Worm (Caenorhabditis elegans) whole organism, midembryonic: ENCODE data around the gene cisd-1.

Source experiments
- T22C8.4 ChIP-seq: fragments of 200-800 bp; sonication (Bioruptor generic); IDR thresholded peaks from 2 replicates; pipeline ENCODE4 v1.3.6; 2022; ENCODE audit warnings: missing genetic modification characterization, missing compliant biosample characterization
- cog-1 ChIP-seq: sonication (generic microtip); optimal IDR thresholded peaks from 2 replicates; lab custom pipeline; 2016; ENCODE audit warnings: missing genetic modification characterization, missing compliant biosample characterization
- flt-1 ChIP-seq: fragments of 200-800 bp; sonication (Bioruptor generic); IDR thresholded peaks from 2 replicates; pipeline ENCODE4 v1.3.6; 2022; ENCODE audit warnings: missing genetic modification characterization, missing compliant biosample characterization
- klf-2 ChIP-seq: fragments of 200-800 bp; sonication (Bioruptor generic); conservative IDR thresholded peaks from 2 replicates; pipeline ENCODE4 v1.3.6; 2022; ENCODE audit warnings: missing genetic modification reagents, missing genetic modification characterization, missing compliant biosample characterization
- med-1 ChIP-seq: sonication (generic microtip); optimal IDR thresholded peaks from 2 replicates; lab custom pipeline; 2017; ENCODE audit warnings: missing genetic modification characterization, mild to moderate bottlenecking, missing compliant biosample characterization, antibody characterized with exemption, missing genetic modification reagents; ENCODE audit not compliant: insufficient read depth
- ref-1 ChIP-seq: fragments of 200-800 bp; sonication (Bioruptor generic); conservative IDR thresholded peaks from 2 replicates; pipeline ENCODE4 v1.3.6; 2022; ENCODE audit warnings: missing genetic modification reagents, missing genetic modification characterization, missing compliant biosample characterization
- tab-1 ChIP-seq: fragments of 200-800 bp; sonication (Bioruptor generic); IDR thresholded peaks from 2 replicates; pipeline ENCODE4 v1.3.6; 2022; ENCODE audit warnings: missing genetic modification characterization, missing compliant biosample characterization
- ztf-23 ChIP-seq: fragments of 200-800 bp; sonication (Bioruptor generic); IDR thresholded peaks from 2 replicates; pipeline ENCODE4 v1.3.6; 2022; ENCODE audit warnings: missing genetic modification reagents, missing genetic modification characterization, missing compliant biosample characterization
- ztf-29 ChIP-seq: fragments of 200-800 bp; sonication (Bioruptor generic); IDR thresholded peaks from 2 replicates; pipeline ENCODE4 v1.3.6; 2022; ENCODE audit warnings: missing genetic modification reagents, missing genetic modification characterization, missing compliant biosample characterization

cisd-1 gene

ce11 chrII:11455140-11455539 is 14.3 kb downstream of the cisd-1 start:
- TF ChIP-seq tab-1 (GFP tag; lab: Robert Waterston, UW): no peak
- 0 out of 2 replicates have a peak, but pooled peaks have one; percentile 44 for TF ChIP-seq flt-1 (GFP tag; lab: Robert Waterston, UW)

DNA sequence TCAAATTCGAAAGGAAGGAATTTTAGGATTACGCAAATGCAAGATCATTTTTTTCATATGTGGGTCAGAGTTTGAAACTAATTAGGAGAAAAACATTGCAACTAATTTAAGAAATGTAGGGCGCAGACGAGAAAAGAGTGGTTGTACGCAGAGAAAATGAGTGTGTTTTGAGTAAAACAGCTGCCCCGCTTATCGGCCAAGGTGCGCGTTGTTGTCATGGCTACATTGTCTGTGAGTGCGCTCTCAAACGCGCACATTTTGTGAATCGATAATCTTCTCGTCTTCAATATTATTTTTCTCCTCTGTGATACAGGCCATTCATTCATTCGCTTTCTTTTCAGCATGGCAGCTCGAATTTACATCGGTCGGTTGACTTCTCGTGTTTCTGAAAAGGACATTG is 15.8 kb downstream of the cisd-1 start:
- no peak for TF ChIP-seq ref-1
- TF ChIP-seq flt-1 (GFP tag; lab: Robert Waterston, UW): no peak
- TF ChIP-seq T22C8.4 (GFP tag; lab: Robert Waterston, UW): no peak
- no peak for TF ChIP-seq ztf-29 (GFP tag; lab: Robert Waterston, UW)
- TF ChIP-seq ztf-23 (GFP tag; lab: Robert Waterston, UW): no peak
- TF ChIP-seq klf-2 (GFP tag; lab: Robert Waterston, UW): no peak
- TF ChIP-seq cog-1 (tag; lab: Kevin White, UChicago): no peak
- TF ChIP-seq tab-1 (GFP tag; lab: Robert Waterston, UW): no peak
- TF ChIP-seq med-1 (GFP tag; lab: Kevin White, UChicago): no peak

DNA sequence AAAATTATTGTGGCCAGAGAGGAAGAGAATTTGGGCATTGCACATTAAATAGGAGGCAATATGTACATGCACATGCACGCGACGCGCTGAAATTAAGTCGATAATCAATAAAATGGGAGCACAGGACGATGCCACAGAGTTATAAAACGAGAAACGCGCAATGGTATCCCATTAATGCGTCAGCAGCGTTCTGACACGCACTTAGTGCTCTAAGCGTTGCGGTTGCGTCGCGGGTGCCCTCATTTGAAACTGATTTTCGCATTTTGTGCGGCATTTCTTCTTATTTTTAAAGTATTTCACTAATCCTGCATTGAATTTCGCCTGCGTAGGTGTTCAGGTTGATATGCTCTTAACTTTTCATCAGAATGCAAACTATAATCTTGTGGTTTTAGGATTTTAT is 16.4 kb downstream of the cisd-1 start, which contains the start of gene rsp-1:
TSS of gene rsp-1 (plus strand) at position 338 of the 400 bp plus-strand sequence.
- TF ChIP-seq ztf-29 (GFP tag; lab: Robert Waterston, UW) (no peak), tab-1 (GFP tag; lab: Robert Waterston, UW) (peak; percentile 54; the same call in 1 of the 2 replicates), klf-2 (GFP tag; lab: Robert Waterston, UW) (no peak), T22C8.4 (GFP tag; lab: Robert Waterston, UW) (peak; percentile 72; the same call in 1 of the 2 replicates), cog-1 (tag; lab: Kevin White, UChicago) (peak; percentile 15), med-1 (GFP tag; lab: Kevin White, UChicago) (peak; percentile 28), flt-1 (GFP tag; lab: Robert Waterston, UW) (peak; percentile 66; the same call in 1 of the 2 replicates), ztf-23 (GFP tag; lab: Robert Waterston, UW) (peak; percentile 66), ref-1 (no peak)

- TF ChIP-seq flt-1 (GFP tag; lab: Robert Waterston, UW): no peak
- TF ChIP-seq tab-1 (GFP tag; lab: Robert Waterston, UW): no peak
These were observed 16.9 kb downstream of the cisd-1 start, which contains the start of gene rsp-2 for ce11 chrII:11452498-11453005. Gene rsp-2 (minus strand): TSS chrII:11452955.

DNA sequence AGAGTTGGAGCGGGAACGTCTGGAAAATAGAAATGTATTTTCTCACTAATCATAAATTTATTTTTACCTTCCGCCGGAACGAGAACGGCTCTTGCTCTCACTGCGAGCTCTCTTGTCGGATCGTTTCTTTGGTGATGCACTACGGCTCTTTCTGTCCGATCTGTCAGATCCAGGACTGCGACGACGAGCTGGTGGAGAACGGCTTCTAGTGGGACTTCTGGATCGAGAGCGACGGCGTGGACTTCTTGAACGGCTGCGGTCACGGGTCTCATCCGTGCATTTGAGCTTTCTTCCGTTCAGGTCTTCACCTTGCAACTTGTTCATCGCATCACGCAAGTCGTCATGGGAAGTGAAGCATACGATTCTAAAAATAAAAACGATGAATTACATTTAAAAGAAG is 17.7 kb downstream of the cisd-1 start:
- TF ChIP-seq klf-2 (GFP tag; lab: Robert Waterston, UW): no peak

- TF ChIP-seq med-1 (GFP tag; lab: Kevin White, UChicago) (no peak), ztf-23 (GFP tag; lab: Robert Waterston, UW) (no peak), ztf-29 (GFP tag; lab: Robert Waterston, UW) (no peak), cog-1 (tag; lab: Kevin White, UChicago) (no peak), ref-1 (no peak), T22C8.4 (GFP tag; lab: Robert Waterston, UW) (no peak), flt-1 (GFP tag; lab: Robert Waterston, UW) (no peak), klf-2 (GFP tag; lab: Robert Waterston, UW) (no peak), tab-1 (GFP tag; lab: Robert Waterston, UW) (no peak)
These were observed 18.5 kb downstream of the cisd-1 start for ce11 chrII:11450882-11451281.

DNA sequence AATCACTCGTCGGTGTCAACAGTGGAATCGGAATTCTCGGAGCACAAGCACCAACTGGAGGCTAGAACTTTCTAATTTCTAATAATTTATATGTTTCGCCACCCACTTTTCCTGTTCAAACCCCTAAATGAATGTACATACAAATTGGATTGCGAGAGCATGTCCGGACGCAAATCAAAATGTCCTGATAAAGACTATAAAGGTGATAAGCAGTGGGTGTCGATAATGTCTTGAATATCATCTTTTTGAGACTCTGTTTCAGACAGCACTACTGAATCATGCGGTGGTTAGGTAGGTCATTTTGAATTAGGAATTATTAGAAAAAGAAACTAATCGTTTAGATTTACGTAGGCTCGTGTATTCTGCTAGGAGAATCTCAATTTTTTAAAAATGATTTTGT is 20.7 kb downstream of the cisd-1 start, which contains the start of gene W02B12.1:
TSS of gene W02B12.1 (plus strand) at position 269 of the 400 bp plus-strand sequence.
- no peak for TF ChIP-seq cog-1 (tag; lab: Kevin White, UChicago)
- TF ChIP-seq klf-2 (GFP tag; lab: Robert Waterston, UW): no peak
- TF ChIP-seq tab-1 (GFP tag; lab: Robert Waterston, UW): no peak
- TF ChIP-seq flt-1 (GFP tag; lab: Robert Waterston, UW): no peak
- no peak for TF ChIP-seq ztf-29 (GFP tag; lab: Robert Waterston, UW)
- no peak for TF ChIP-seq ref-1
- no peak for TF ChIP-seq T22C8.4 (GFP tag; lab: Robert Waterston, UW)
- no peak for TF ChIP-seq ztf-23 (GFP tag; lab: Robert Waterston, UW)
- no peak for TF ChIP-seq med-1 (GFP tag; lab: Kevin White, UChicago)

- TF ChIP-seq ztf-29 (GFP tag; lab: Robert Waterston, UW) (no peak), cog-1 (tag; lab: Kevin White, UChicago) (no peak), tab-1 (GFP tag; lab: Robert Waterston, UW) (no peak), flt-1 (GFP tag; lab: Robert Waterston, UW) (no peak), klf-2 (GFP tag; lab: Robert Waterston, UW) (no peak), med-1 (GFP tag; lab: Kevin White, UChicago) (no peak), ref-1 (no peak), ztf-23 (GFP tag; lab: Robert Waterston, UW) (no peak), T22C8.4 (GFP tag; lab: Robert Waterston, UW) (no peak)
These were observed 24.5 kb downstream of the cisd-1 start, which contains the start of gene W02B12.13 for ce11 chrII:11444973-11445372. Gene W02B12.13 (plus strand): TSS chrII:11445273.

ce11 chrII:11443862-11444261 is 25.6 kb downstream of the cisd-1 start, which contains the start of gene adbp-1:
Gene adbp-1 (plus strand): TSS chrII:11444162.
- TF ChIP-seq tab-1 (GFP tag; lab: Robert Waterston, UW) (no peak), ztf-29 (GFP tag; lab: Robert Waterston, UW) (no peak), flt-1 (GFP tag; lab: Robert Waterston, UW) (no peak), T22C8.4 (GFP tag; lab: Robert Waterston, UW) (no peak)

- no peak for TF ChIP-seq ztf-23 (GFP tag; lab: Robert Waterston, UW)
- no peak for TF ChIP-seq med-1 (GFP tag; lab: Kevin White, UChicago)
- no peak for TF ChIP-seq flt-1 (GFP tag; lab: Robert Waterston, UW)
- no peak for TF ChIP-seq ztf-29 (GFP tag; lab: Robert Waterston, UW)
- no peak for TF ChIP-seq cog-1 (tag; lab: Kevin White, UChicago)
- TF ChIP-seq tab-1 (GFP tag; lab: Robert Waterston, UW): no peak
- TF ChIP-seq klf-2 (GFP tag; lab: Robert Waterston, UW): no peak
- no peak for TF ChIP-seq T22C8.4 (GFP tag; lab: Robert Waterston, UW)
- TF ChIP-seq ref-1: no peak
These were observed 26.3 kb downstream of the cisd-1 start for ce11 chrII:11443128-11443527.
